Fruit fly (Drosophila melanogaster): Measurements from ENCODE around the gene CG9399.

DNA sequence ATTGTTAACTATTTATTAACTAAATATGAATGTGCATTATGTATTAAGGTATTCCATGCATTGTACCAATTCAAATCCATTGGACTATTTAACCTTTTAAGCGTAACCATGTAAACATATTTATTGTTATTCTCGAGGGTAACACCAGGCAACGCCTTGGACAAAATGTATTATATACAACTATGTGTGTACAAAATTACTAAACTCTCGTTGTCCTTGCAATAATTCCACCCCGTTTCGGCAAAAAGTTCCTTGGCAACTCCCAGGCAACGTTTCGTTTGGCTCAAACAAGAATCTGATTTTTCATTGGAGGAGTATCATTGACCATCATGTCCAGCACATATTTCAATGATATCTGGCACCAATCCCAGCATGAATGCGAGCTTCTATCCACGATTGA is 8.1 kb downstream of the CG9399 start, which contains the start of gene CG16789:
- TF ChIP-seq pan (optimal IDR thresholded peaks at IDR 0.05): no peak
- no peak for TF ChIP-seq Dll (optimal IDR thresholded peaks at IDR 0.05)
- no peak for TF ChIP-seq psq (optimal IDR thresholded peaks at IDR 0.05)
- no peak for TF ChIP-seq CG8478 (optimal IDR thresholded peaks at IDR 0.05)
- no peak for TF ChIP-seq EcR (GFP tag; optimal IDR thresholded peaks at IDR 0.05)
